Worm (Caenorhabditis elegans): ENCODE results near the gene arcp-1.

- TF ChIP-seq hmbx-1 (tag; optimal IDR thresholded peaks at IDR 0.05) (no peak), ama-1 (optimal IDR thresholded peaks at IDR 0.05) (no peak), hmg-4 (GFP tag; optimal IDR thresholded peaks at IDR 0.05) (no peak), flt-1 (GFP tag; IDR thresholded peaks at IDR 0.05) (no peak), F13C5.2 (tag; optimal IDR thresholded peaks at IDR 0.05) (no peak)
These were observed at the start of gene arcp-1 for ce11 chrIII:3759312-3759711.
